Worm (Caenorhabditis elegans) whole organism, L1 larva: Measurements from ENCODE around the gene nas-19.

Experiments
- aly-2 ChIP-seq: fragments of 150-350 bp; optimal IDR thresholded peaks from 2 replicates; lab custom pipeline; 2014; ENCODE audit warnings: missing biosample characterization, missing genetic modification characterization
- fkh-10 ChIP-seq: sonication (generic microtip); optimal IDR thresholded peaks from 2 replicates; lab custom pipeline; 2017; ENCODE audit warnings: missing biosample characterization, missing genetic modification reagents, missing genetic modification characterization
- pqm-1 ChIP-seq: sonication (generic microtip); optimal IDR thresholded peaks from 3 replicates; lab custom pipeline; 2017; ENCODE audit warnings: missing biosample characterization, missing genetic modification characterization
- unc-130 ChIP-seq: fragments of 150-350 bp; optimal IDR thresholded peaks from 2 replicates; lab custom pipeline; 2017; ENCODE audit warnings: missing biosample characterization, missing genetic modification characterization, inconsistent platforms

DNA sequence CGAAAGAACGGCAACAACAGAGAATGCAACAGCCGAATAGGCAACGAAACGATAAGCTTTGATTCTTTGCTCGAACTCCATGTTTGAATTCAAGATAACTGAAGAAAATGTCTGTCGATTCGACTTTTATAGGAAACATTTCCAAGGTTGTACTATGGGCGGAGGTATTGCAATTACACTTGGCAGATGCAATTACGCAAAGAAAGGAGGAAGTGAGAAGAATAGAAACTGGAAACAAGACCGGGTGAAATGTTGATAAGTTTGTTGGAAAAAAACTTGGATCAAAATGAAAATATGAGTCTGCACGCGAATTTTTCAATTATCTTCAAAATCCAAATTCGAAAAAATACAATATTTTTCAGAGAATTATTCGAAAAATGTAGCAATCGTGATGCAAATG, 12.7 kb downstream of the nas-19 start, which contains the start of gene col-155:
- no peak for TF ChIP-seq pqm-1 (tag; lab: Kevin White, UChicago)
- TF ChIP-seq fkh-10 (GFP tag; lab: Kevin White, UChicago): no peak
- no peak for TF ChIP-seq unc-130 (tag; lab: Kevin White, UChicago)
- TF ChIP-seq aly-2 (tag; lab: Kevin White, UChicago): no peak
